Worm (Caenorhabditis elegans): ENCODE results near the gene ceh-38.

ceh-38 gene

DNA sequence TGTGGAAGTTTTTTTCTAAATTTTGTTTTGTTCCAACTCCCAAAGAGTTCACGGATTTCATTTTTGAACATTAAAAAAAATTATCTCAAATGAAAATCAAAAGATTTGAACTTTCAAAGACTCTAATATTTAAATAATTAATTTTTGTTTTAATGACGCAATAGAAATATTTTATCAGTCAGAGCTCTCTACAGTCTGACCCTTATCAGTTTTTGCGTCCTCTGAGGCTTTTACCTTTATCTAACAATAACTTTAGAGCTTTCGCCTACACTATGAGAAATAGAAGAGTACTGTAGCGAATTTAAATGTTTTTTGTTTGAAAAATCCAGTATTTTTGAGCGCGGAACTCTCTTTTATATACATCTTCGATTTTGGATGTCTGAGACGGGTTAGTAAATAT is 32.5 kb upstream of the ceh-38 start, which contains the start of gene B0252.5:
TSS of gene B0252.5 (minus strand) at position 17 of the 400 bp plus-strand sequence.
- TF ChIP-seq hmbx-1 (tag; optimal IDR thresholded peaks at IDR 0.05) (no peak), aly-1 (tag; optimal IDR thresholded peaks at IDR 0.05) (no peak), scrt-1 (GFP tag; IDR thresholded peaks at IDR 0.05) (no peak), ama-1 (optimal IDR thresholded peaks at IDR 0.05) (no peak), B0310.2 (tag; optimal IDR thresholded peaks at IDR 0.05) (no peak), ets-7 (tag; optimal IDR thresholded peaks at IDR 0.05) (no peak), tbx-37 (GFP tag; conservative IDR thresholded peaks at IDR 0.05) (no peak), hnd-1 (tag; optimal IDR thresholded peaks at IDR 0.05) (no peak), ceh-36 (tag; optimal IDR thresholded peaks at IDR 0.05) (no peak), ceh-13 (GFP tag; optimal IDR thresholded peaks at IDR 0.05) (no peak), sea-1 (GFP tag; conservative IDR thresholded peaks at IDR 0.05) (no peak), hmg-4 (GFP tag; optimal IDR thresholded peaks at IDR 0.05) (no peak)

DNA sequence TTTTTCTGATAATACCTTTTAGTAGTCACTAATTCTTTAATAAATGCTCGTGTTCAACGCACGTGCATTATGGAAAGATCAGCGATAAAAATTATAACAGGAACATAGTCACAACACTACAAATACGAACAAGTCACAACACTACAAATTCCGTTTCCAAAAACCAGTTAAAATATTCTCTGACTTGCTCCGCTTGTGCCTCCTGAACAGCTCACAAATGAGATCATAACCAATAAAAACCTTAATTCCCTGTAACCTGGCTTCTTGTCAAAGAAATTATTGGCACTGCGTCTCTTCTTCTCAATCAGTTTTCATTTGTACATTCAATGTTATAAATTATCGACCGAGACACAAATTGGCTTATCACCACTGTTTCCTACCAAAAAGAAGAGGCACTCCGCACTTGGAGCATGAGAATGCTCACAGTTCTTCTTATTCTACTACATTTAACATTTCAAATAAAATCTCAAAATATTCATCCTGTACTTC is 31.9 kb upstream of the ceh-38 start, which contains the start of gene B0252.1:
TSS of gene B0252.1 (plus strand) at position 318 of the 489 bp plus-strand sequence.
- TF ChIP-seq sea-1 (GFP tag; conservative IDR thresholded peaks at IDR 0.05) (no peak), scrt-1 (GFP tag; IDR thresholded peaks at IDR 0.05) (no peak), pes-1 (GFP tag; IDR thresholded peaks at IDR 0.05) (no peak), flt-1 (GFP tag; IDR thresholded peaks at IDR 0.05) (no peak), tbx-11 (GFP tag; IDR thresholded peaks at IDR 0.05) (no peak), ceh-36 (tag; optimal IDR thresholded peaks at IDR 0.05) (no peak), hmg-4 (GFP tag; optimal IDR thresholded peaks at IDR 0.05) (no peak), hmbx-1 (tag; optimal IDR thresholded peaks at IDR 0.05) (no peak), hnd-1 (tag; optimal IDR thresholded peaks at IDR 0.05) (no peak), tbx-37 (GFP tag; conservative IDR thresholded peaks at IDR 0.05) (no peak), ets-7 (tag; optimal IDR thresholded peaks at IDR 0.05) (no peak)

ce11 chrII:6923792-6924191 is 27.5 kb upstream of the ceh-38 start:
- no peak for TF ChIP-seq hmbx-1 (tag; optimal IDR thresholded peaks at IDR 0.05)
- no peak for TF ChIP-seq F13C5.2 (tag; optimal IDR thresholded peaks at IDR 0.05)
- TF ChIP-seq tbx-11 (GFP tag; IDR thresholded peaks at IDR 0.05), result no peak
- no peak for TF ChIP-seq sea-1 (GFP tag; conservative IDR thresholded peaks at IDR 0.05)
- TF ChIP-seq hnd-1 (tag; optimal IDR thresholded peaks at IDR 0.05), result no peak
- TF ChIP-seq ets-7 (tag; optimal IDR thresholded peaks at IDR 0.05), result no peak
- TF ChIP-seq pes-1 (GFP tag; IDR thresholded peaks at IDR 0.05), result no peak
- TF ChIP-seq aly-1 (tag; optimal IDR thresholded peaks at IDR 0.05), result no peak
- TF ChIP-seq ceh-36 (tag; optimal IDR thresholded peaks at IDR 0.05), result no peak
- TF ChIP-seq tra-4 (tag; optimal IDR thresholded peaks at IDR 0.05), result no peak
- no peak for TF ChIP-seq ceh-13 (GFP tag; optimal IDR thresholded peaks at IDR 0.05)

ce11 chrII:6926054-6926453 is 25.3 kb upstream of the ceh-38 start:
- TF ChIP-seq hmg-4 (GFP tag; optimal IDR thresholded peaks at IDR 0.05), result no peak
- TF ChIP-seq flt-1 (GFP tag; IDR thresholded peaks at IDR 0.05), result no peak
- no peak for TF ChIP-seq F13C5.2 (tag; optimal IDR thresholded peaks at IDR 0.05)
- no peak for TF ChIP-seq sea-1 (GFP tag; conservative IDR thresholded peaks at IDR 0.05)

DNA sequence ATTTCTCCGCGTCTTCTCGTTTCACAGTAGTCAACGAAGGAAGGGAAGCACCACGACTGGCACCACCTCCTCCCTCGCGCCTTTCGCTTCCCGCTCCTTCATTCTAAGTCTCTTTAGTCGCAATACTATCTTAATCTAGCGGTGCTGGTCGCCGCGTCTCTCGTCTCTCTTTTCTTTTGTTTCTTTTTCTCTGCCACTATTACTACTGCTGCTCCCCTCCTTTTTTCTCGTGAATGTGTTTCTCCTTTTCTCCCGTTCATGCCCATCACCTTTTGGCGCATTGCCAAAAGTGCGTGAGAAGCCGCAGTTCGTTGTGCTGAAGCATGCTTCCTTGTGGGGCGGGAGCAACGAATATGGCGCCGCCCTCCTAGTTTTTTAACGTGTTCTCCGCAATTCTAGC is 24.8 kb upstream of the ceh-38 start:
- no peak for TF ChIP-seq tra-4 (tag; optimal IDR thresholded peaks at IDR 0.05)
- TF ChIP-seq tbx-37 (GFP tag; conservative IDR thresholded peaks at IDR 0.05), result no peak
- no peak for TF ChIP-seq F13C5.2 (tag; optimal IDR thresholded peaks at IDR 0.05)
- TF ChIP-seq hmg-4 (GFP tag; optimal IDR thresholded peaks at IDR 0.05), result no peak
- TF ChIP-seq hnd-1 (tag; optimal IDR thresholded peaks at IDR 0.05), result no peak
- no peak for TF ChIP-seq pes-1 (GFP tag; IDR thresholded peaks at IDR 0.05)
- no peak for TF ChIP-seq tbx-11 (GFP tag; IDR thresholded peaks at IDR 0.05)
- TF ChIP-seq sea-1 (GFP tag; conservative IDR thresholded peaks at IDR 0.05), result no peak
- TF ChIP-seq flt-1 (GFP tag; IDR thresholded peaks at IDR 0.05), result no peak
- TF ChIP-seq scrt-1 (GFP tag; IDR thresholded peaks at IDR 0.05), result no peak

DNA sequence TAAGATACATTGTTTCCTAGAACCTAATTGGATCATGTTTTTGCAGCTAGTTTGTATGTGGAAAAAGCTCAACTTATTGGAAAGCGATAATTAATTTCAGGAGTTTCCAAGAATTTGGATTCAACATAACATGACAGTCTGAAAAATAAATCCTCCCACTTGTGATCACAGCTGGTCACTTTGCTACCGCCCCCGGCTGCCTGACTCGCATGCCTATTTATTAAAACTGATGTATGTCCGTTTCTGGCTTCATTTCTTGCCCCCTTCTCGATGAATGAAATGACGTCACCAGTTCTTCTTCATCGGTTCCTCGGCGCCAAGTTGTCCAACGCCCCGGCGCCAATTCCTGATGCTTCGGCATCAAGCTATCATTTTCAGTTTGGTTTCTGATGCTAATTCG is 24.3 kb upstream of the ceh-38 start:
- TF ChIP-seq hnd-1 (tag; optimal IDR thresholded peaks at IDR 0.05) (no peak), flt-1 (GFP tag; IDR thresholded peaks at IDR 0.05) (no peak), scrt-1 (GFP tag; IDR thresholded peaks at IDR 0.05) (no peak), F13C5.2 (tag; optimal IDR thresholded peaks at IDR 0.05) (no peak), tbx-11 (GFP tag; IDR thresholded peaks at IDR 0.05) (no peak), ceh-36 (tag; optimal IDR thresholded peaks at IDR 0.05) (no peak), hmg-4 (GFP tag; optimal IDR thresholded peaks at IDR 0.05) (no peak), sea-1 (GFP tag; conservative IDR thresholded peaks at IDR 0.05) (no peak), tra-4 (tag; optimal IDR thresholded peaks at IDR 0.05) (no peak), aly-1 (tag; optimal IDR thresholded peaks at IDR 0.05) (no peak), pes-1 (GFP tag; IDR thresholded peaks at IDR 0.05) (no peak), ets-7 (tag; optimal IDR thresholded peaks at IDR 0.05) (no peak)

DNA sequence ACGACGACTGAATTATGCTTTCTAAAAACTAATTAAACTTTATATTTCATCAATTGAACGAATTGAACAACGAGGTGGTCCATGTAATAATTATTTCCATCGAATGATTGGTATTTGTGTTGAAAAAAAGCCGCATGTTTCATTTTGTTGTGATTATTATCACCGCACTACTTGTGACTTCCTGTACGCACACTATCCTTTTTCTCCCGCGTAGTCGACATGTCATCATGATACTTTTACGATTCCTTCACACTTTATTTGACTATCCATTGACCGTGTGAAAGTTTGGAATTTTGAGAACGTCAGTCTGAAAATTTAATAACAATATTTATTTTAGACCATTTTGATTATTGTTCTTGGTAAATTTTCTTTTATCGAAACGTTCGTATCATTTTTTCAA is 23.7 kb upstream of the ceh-38 start, which contains the start of gene F22D3.4:
TSS of gene F22D3.4 (minus strand) at position 1 of the 400 bp plus-strand sequence.
- TF ChIP-seq ets-7 (tag; optimal IDR thresholded peaks at IDR 0.05) (no peak), B0310.2 (tag; optimal IDR thresholded peaks at IDR 0.05) (no peak), ceh-36 (tag; optimal IDR thresholded peaks at IDR 0.05) (no peak), aly-1 (tag; optimal IDR thresholded peaks at IDR 0.05) (no peak), flt-1 (GFP tag; IDR thresholded peaks at IDR 0.05) (no peak), scrt-1 (GFP tag; IDR thresholded peaks at IDR 0.05) (no peak), tbx-37 (GFP tag; conservative IDR thresholded peaks at IDR 0.05) (no peak), sea-1 (GFP tag; conservative IDR thresholded peaks at IDR 0.05) (no peak), ceh-13 (GFP tag; optimal IDR thresholded peaks at IDR 0.05) (no peak), tra-4 (tag; optimal IDR thresholded peaks at IDR 0.05) (no peak), pes-1 (GFP tag; IDR thresholded peaks at IDR 0.05) (no peak), hnd-1 (tag; optimal IDR thresholded peaks at IDR 0.05) (no peak), hmbx-1 (tag; optimal IDR thresholded peaks at IDR 0.05) (no peak), ama-1 (optimal IDR thresholded peaks at IDR 0.05) (no peak), F13C5.2 (tag; optimal IDR thresholded peaks at IDR 0.05) (no peak), hmg-4 (GFP tag; optimal IDR thresholded peaks at IDR 0.05) (no peak)

ce11 chrII:6928416-6928815 is 22.9 kb upstream of the ceh-38 start, which contains the start of gene flcn-1:
TSS of gene flcn-1 (plus strand) at chrII:6928763.
- TF ChIP-seq tbx-37 (GFP tag; conservative IDR thresholded peaks at IDR 0.05) (no peak), hmbx-1 (tag; optimal IDR thresholded peaks at IDR 0.05) (no peak), scrt-1 (GFP tag; IDR thresholded peaks at IDR 0.05) (no peak), hnd-1 (tag; optimal IDR thresholded peaks at IDR 0.05) (no peak), B0310.2 (tag; optimal IDR thresholded peaks at IDR 0.05) (no peak), sea-1 (GFP tag; conservative IDR thresholded peaks at IDR 0.05) (no peak), hmg-4 (GFP tag; optimal IDR thresholded peaks at IDR 0.05) (no peak), tra-4 (tag; optimal IDR thresholded peaks at IDR 0.05) (no peak), ets-7 (tag; optimal IDR thresholded peaks at IDR 0.05) (no peak), ceh-36 (tag; optimal IDR thresholded peaks at IDR 0.05) (no peak), aly-1 (tag; optimal IDR thresholded peaks at IDR 0.05) (no peak)
